Fruit fly (Drosophila melanogaster) S2 (cell line): ENCODE results near the gene sowah.

ENCODE experiments used
- CG8478 ChIP-seq: fragments of >200 bp; optimal IDR thresholded peaks from 2 replicates; lab custom pipeline; 2018
- CTCF ChIP-seq, 2 experiments: fragments of >200 bp; optimal IDR thresholded peaks; 2 replicates each; lab custom pipeline; 2018

Gene sowah

dm6 chr3L:12496428-12497344 is 75.7 kb downstream of the sowah start, which contains the start of gene CG10657:
TSS of gene CG10657 (minus strand) at chr3L:12497216.
- TF ChIP-seq CG8478 (no peak), CTCF (optimal IDR thresholded peaks at IDR 0.05; lab: Kevin White, UChicago) (no peak)

dm6 chr3L:12495312-12495725 is 77.0 kb downstream of the sowah start:
- TF ChIP-seq CG8478 (no peak), CTCF (optimal IDR thresholded peaks at IDR 0.05; lab: Kevin White, UChicago) (no peak)

dm6 chr3L:12494273-12494672 is 78.1 kb downstream of the sowah start:
- TF ChIP-seq CTCF (optimal IDR thresholded peaks at IDR 0.05; lab: Kevin White, UChicago) (no peak), CG8478 (no peak)

- no peak for TF ChIP-seq CG8478
- no peak for TF ChIP-seq CTCF (optimal IDR thresholded peaks at IDR 0.05; lab: Kevin White, UChicago)
These were observed 81.8 kb downstream of the sowah start, which contains the start of gene CG10660 for dm6 chr3L:12490418-12491035. TSS of gene CG10660 (minus strand) at chr3L:12490676.

DNA sequence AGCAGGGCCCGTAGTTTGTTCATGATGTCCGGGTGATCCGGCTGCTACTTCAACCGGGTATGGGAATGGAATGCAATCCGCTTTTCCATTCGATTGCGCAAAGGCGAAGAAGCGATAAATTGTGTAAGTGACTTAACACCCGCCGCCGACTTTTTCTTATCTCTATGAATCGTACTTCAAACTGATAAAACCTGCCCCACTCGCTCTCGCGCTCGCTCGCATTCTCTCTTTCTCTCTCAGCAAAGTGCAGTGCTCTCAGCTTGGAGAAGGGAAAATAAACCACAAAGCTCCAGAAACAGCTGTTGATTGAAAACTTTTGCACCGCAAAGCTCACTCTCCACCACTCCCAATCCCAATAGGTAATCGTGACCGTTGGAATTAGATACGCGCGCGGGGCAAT is 82.4 kb downstream of the sowah start:
- no peak for TF ChIP-seq CTCF (optimal IDR thresholded peaks at IDR 0.05; lab: Kevin White, UChicago)
- TF ChIP-seq CG8478, result no peak
